Worm (Caenorhabditis elegans): ENCODE measurements around the gene ZK1073.1.

Gene ZK1073.1

ce11 chrX:16124290-16124689 lies 4.4 kb downstream of the ZK1073.1 start:
- no peak for TF ChIP-seq elt-3 (tag; optimal IDR thresholded peaks at IDR 0.05)
- TF ChIP-seq nhr-11 (tag; optimal IDR thresholded peaks at IDR 0.05), result no peak
- no peak for TF ChIP-seq pag-3 (tag; optimal IDR thresholded peaks at IDR 0.05; ENCODE audit: borderline replicate concordance, insufficient read depth)
- no peak for TF ChIP-seq blmp-1 (tag; optimal IDR thresholded peaks at IDR 0.05)
- no peak for TF ChIP-seq fkh-4 (tag; optimal IDR thresholded peaks at IDR 0.05; ENCODE audit: borderline replicate concordance)
- no peak for TF ChIP-seq zag-1 (tag; optimal IDR thresholded peaks at IDR 0.05)
- no peak for TF ChIP-seq pqm-1 (tag; optimal IDR thresholded peaks at IDR 0.05)
- no peak for TF ChIP-seq ceh-90 (tag; optimal IDR thresholded peaks at IDR 0.05)
- no peak for TF ChIP-seq skn-1 (tag; optimal IDR thresholded peaks at IDR 0.05)

ce11 chrX:16122628-16123027 lies 6.0 kb downstream of the ZK1073.1 start:
- TF ChIP-seq nhr-237 (tag; optimal IDR thresholded peaks at IDR 0.05) (no peak), dsc-1 (tag; optimal IDR thresholded peaks at IDR 0.05) (peak; percentile 80), fkh-4 (tag; optimal IDR thresholded peaks at IDR 0.05; ENCODE audit: borderline replicate concordance) (peak; percentile 75)

- no peak for TF ChIP-seq pax-3 (tag; optimal IDR thresholded peaks at IDR 0.05)
- no peak for TF ChIP-seq ama-1 (optimal IDR thresholded peaks at IDR 0.05)
These were observed 11.0 kb downstream of the ZK1073.1 start for ce11 chrX:16117618-16118017.

- TF ChIP-seq fkh-4 (tag; optimal IDR thresholded peaks at IDR 0.05; ENCODE audit: borderline replicate concordance) (peak; percentile 78), dsc-1 (tag; optimal IDR thresholded peaks at IDR 0.05) (peak; percentile 96), nhr-71 (tag; optimal IDR thresholded peaks at IDR 0.05) (peak; percentile 11), nhr-77 (tag; optimal IDR thresholded peaks at IDR 0.05) (no peak)
These were observed 11.5 kb downstream of the ZK1073.1 start for ce11 chrX:16117176-16117575.

- peak; percentile 73 for TF ChIP-seq lin-14 (GFP tag; optimal IDR thresholded peaks at IDR 0.05)
- TF ChIP-seq dpl-1 (GFP tag; optimal IDR thresholded peaks at IDR 0.05), result no peak
- TF ChIP-seq pax-3 (tag; optimal IDR thresholded peaks at IDR 0.05), result no peak
- TF ChIP-seq unc-86 (tag; optimal IDR thresholded peaks at IDR 0.05), result no peak
- peak; percentile 41 for TF ChIP-seq fkh-10 (GFP tag; optimal IDR thresholded peaks at IDR 0.05)
- TF ChIP-seq nhr-71 (tag; optimal IDR thresholded peaks at IDR 0.05), result peak; percentile 23
- TF ChIP-seq snpc-4 (tag; optimal IDR thresholded peaks at IDR 0.05), result no peak
- no peak for TF ChIP-seq swsn-7 (tag; optimal IDR thresholded peaks at IDR 0.05)
- TF ChIP-seq C04F5.9 (tag; optimal IDR thresholded peaks at IDR 0.05), result no peak
- TF ChIP-seq pag-3 (tag; optimal IDR thresholded peaks at IDR 0.05; ENCODE audit: borderline replicate concordance, insufficient read depth), result no peak
- peak; percentile 31 for TF ChIP-seq ces-1 (GFP tag; optimal IDR thresholded peaks at IDR 0.05)
- TF ChIP-seq lsy-2 (tag; optimal IDR thresholded peaks at IDR 0.05), result peak in 1 of 2 experiments; percentile 13
- TF ChIP-seq irx-1 (tag; optimal IDR thresholded peaks at IDR 0.05), result no peak
- peak; percentile 59 for TF ChIP-seq tbx-2 (tag; optimal IDR thresholded peaks at IDR 0.05)
These were observed 12.4 kb downstream of the ZK1073.1 start for ce11 chrX:16116279-16116678.

ce11 chrX:16113996-16114395 lies 14.7 kb downstream of the ZK1073.1 start:
- no peak for TF ChIP-seq mep-1 (tag; optimal IDR thresholded peaks at IDR 0.05)
- no peak for TF ChIP-seq nhr-85 (tag)
- TF ChIP-seq nhr-71 (tag; optimal IDR thresholded peaks at IDR 0.05), result peak; percentile 20
- no peak for TF ChIP-seq unc-86 (tag; optimal IDR thresholded peaks at IDR 0.05)
- no peak for TF ChIP-seq isw-1 (GFP tag; IDR thresholded peaks at IDR 0.05)
- no peak for TF ChIP-seq unc-30 (tag; optimal IDR thresholded peaks at IDR 0.05)
- no peak for TF ChIP-seq lir-3 (tag; optimal IDR thresholded peaks at IDR 0.05; ENCODE audit: poor library complexity)
- peak in 1 of 2 experiments; percentile 6 for TF ChIP-seq lsy-2 (tag; optimal IDR thresholded peaks at IDR 0.05)
- TF ChIP-seq snu-23 (GFP tag; optimal IDR thresholded peaks at IDR 0.05), result no peak
- peak; percentile 29 for TF ChIP-seq fkh-4 (tag; optimal IDR thresholded peaks at IDR 0.05; ENCODE audit: borderline replicate concordance)
- no peak for TF ChIP-seq nhr-237 (tag; optimal IDR thresholded peaks at IDR 0.05)
- peak; percentile 54 for TF ChIP-seq lin-14 (GFP tag; optimal IDR thresholded peaks at IDR 0.05)
- TF ChIP-seq hlh-4 (tag; optimal IDR thresholded peaks at IDR 0.05), result no peak
- peak; percentile 45 for TF ChIP-seq egl-13 (tag; optimal IDR thresholded peaks at IDR 0.05)

Data from whole organism, L1 larva.